Worm (Caenorhabditis elegans) whole organism, L4/young adult: ENCODE results near the gene srx-77.

Source experiments
- W03F9.2 ChIP-seq: fragments of 150-350 bp; optimal IDR thresholded peaks from 2 replicates; lab custom pipeline; 2014; ENCODE audit warnings: missing biosample characterization, missing genetic modification characterization
- him-1 ChIP-seq: sonication (generic microtip); optimal IDR thresholded peaks from 2 replicates; lab custom pipeline; 2016; ENCODE audit warnings: missing genotype, missing genetic modification reagents, missing genetic modification characterization, missing compliant biosample characterization

- TF ChIP-seq W03F9.2 (tag; lab: Kevin White, UChicago) = no peak
- no peak for TF ChIP-seq him-1 (tag; lab: Kevin White, UChicago)
Observed at ce11 chrV:4662400-4662799, 6.1 kb downstream of the srx-77 start, which contains the start of gene srx-74.
